Fruit fly (Drosophila melanogaster) whole organism, embryonic: ENCODE measurements around the gene CG1572.

Experiments
- Abd-B ChIP-seq: fragments of 200-800 bp; sonication (Bioruptor generic); optimal IDR thresholded peaks from 2 replicates; lab custom pipeline; 2018; ENCODE audit warnings: missing biosample characterization, mild to moderate bottlenecking, missing genetic modification characterization, moderate library complexity
- Antp ChIP-seq: fragments of 200-800 bp; sonication (Bioruptor generic); optimal IDR thresholded peaks from 3 replicates; lab custom pipeline; 2016; ENCODE audit warnings: missing biosample characterization, missing genetic modification characterization
- BtbVII ChIP-seq: fragments of 200-800 bp; sonication (Bioruptor generic); optimal IDR thresholded peaks from 3 replicates; lab custom pipeline; 2017; ENCODE audit warnings: missing biosample characterization, mild to moderate bottlenecking, missing genetic modification characterization
- CG10979 ChIP-seq: fragments of 200-800 bp; sonication (Bioruptor generic); optimal IDR thresholded peaks from 2 replicates; lab custom pipeline; 2018; ENCODE audit warnings: missing biosample characterization, mild to moderate bottlenecking, missing genetic modification characterization, moderate library complexity
- CG11398 ChIP-seq: fragments of 200-800 bp; sonication (Bioruptor generic); optimal IDR thresholded peaks from 2 replicates; lab custom pipeline; 2016; ENCODE audit warnings: missing biosample characterization, missing genetic modification characterization
- CG15514 ChIP-seq: fragments of 200-800 bp; sonication (Bioruptor generic); optimal IDR thresholded peaks from 3 replicates; lab custom pipeline; 2017; ENCODE audit warnings: missing biosample characterization, missing genetic modification characterization, mild to moderate bottlenecking, moderate library complexity, missing genetic modification reagents
- CG17186 ChIP-seq: fragments of 200-800 bp; sonication (Bioruptor generic); optimal IDR thresholded peaks from 3 replicates; lab custom pipeline; 2017; ENCODE audit warnings: missing biosample characterization, missing genetic modification reagents, missing genetic modification characterization
- CG2116 ChIP-seq: fragments of 200-800 bp; sonication (Bioruptor generic); optimal IDR thresholded peaks from 3 replicates; lab custom pipeline; 2018; ENCODE audit warnings: missing biosample characterization, mild to moderate bottlenecking, missing genetic modification characterization
- CG2712 ChIP-seq: fragments of 200-800 bp; optimal IDR thresholded peaks from 3 replicates; lab custom pipeline; 2019; ENCODE audit warnings: missing biosample characterization, mild to moderate bottlenecking, missing genetic modification characterization, moderate library complexity
- CG32772 ChIP-seq: fragments of 200-800 bp; sonication (Bioruptor generic); IDR thresholded peaks from 2 replicates; pipeline ENCODE4 v1.3.6; 2022; ENCODE audit warnings: missing biosample characterization, missing genetic modification characterization
- CG3281 ChIP-seq: fragments of 200-800 bp; sonication (Bioruptor generic); optimal IDR thresholded peaks from 3 replicates; lab custom pipeline; 2017; ENCODE audit warnings: missing biosample characterization, mild to moderate bottlenecking, missing genetic modification characterization
- CG3995 ChIP-seq: fragments of 200-800 bp; sonication (Bioruptor generic); optimal IDR thresholded peaks from 3 replicates; lab custom pipeline; 2016; ENCODE audit warnings: missing biosample characterization, missing genetic modification characterization
- CG6791 ChIP-seq: fragments of 200-800 bp; sonication (Bioruptor generic); IDR thresholded peaks from 3 replicates; pipeline ENCODE4 v1.3.6; 2022; ENCODE audit warnings: missing biosample characterization, missing genetic modification characterization; ENCODE audit not compliant: partially characterized antibody
- CG6854 ChIP-seq: fragments of 200-800 bp; sonication (Bioruptor generic); optimal IDR thresholded peaks from 3 replicates; lab custom pipeline; 2017; ENCODE audit warnings: missing biosample characterization, mild to moderate bottlenecking, missing genetic modification characterization
- CG7786 ChIP-seq: fragments of 200-800 bp; sonication (Bioruptor generic); optimal IDR thresholded peaks from 2 replicates; lab custom pipeline; 2016; ENCODE audit warnings: missing biosample characterization, missing genetic modification characterization
- CG8388 ChIP-seq: fragments of 200-800 bp; sonication (Bioruptor generic); optimal IDR thresholded peaks from 2 replicates; lab custom pipeline; 2019; ENCODE audit warnings: missing biosample characterization, mild to moderate bottlenecking, missing genetic modification characterization, moderate library complexity
- CG8478 ChIP-seq: fragments of >200 bp; optimal IDR thresholded peaks from 2 replicates; lab custom pipeline; 2018
- CG9437 ChIP-seq: fragments of 200-800 bp; sonication (Bioruptor generic); optimal IDR thresholded peaks from 2 replicates; lab custom pipeline; 2018; ENCODE audit warnings: missing biosample characterization, mild to moderate bottlenecking, missing genetic modification characterization
- CG9817 ChIP-seq: fragments of 200-800 bp; sonication (Bioruptor generic); optimal IDR thresholded peaks from 2 replicates; lab custom pipeline; 2018; ENCODE audit warnings: missing biosample characterization, mild to moderate bottlenecking, missing genetic modification characterization, moderate library complexity
- D19A ChIP-seq: fragments of 200-800 bp; optimal IDR thresholded peaks from 3 replicates; lab custom pipeline; 2019; ENCODE audit warnings: missing biosample characterization, mild to moderate bottlenecking, missing genetic modification characterization, moderate library complexity
- Dll ChIP-seq: fragments of 200-800 bp; sonication (Bioruptor generic); IDR thresholded peaks from 4 replicates; pipeline ENCODE4 v1.3.6; 2022; ENCODE audit warnings: missing biosample characterization, missing genetic modification characterization; ENCODE audit not compliant: partially characterized antibody
- Drgx ChIP-seq: fragments of 200-800 bp; sonication (Bioruptor generic); IDR thresholded peaks from 2 replicates; pipeline ENCODE4 v1.3.6; 2022; ENCODE audit warnings: missing biosample characterization, missing genetic modification characterization
- Eip74EF ChIP-seq, 2 experiments: fragments of 200-800 bp in 1 of 2; fragments of >200 bp in 1 of 2; sonication (Bioruptor generic) in 1 of 2; optimal IDR thresholded peaks; 2 replicates each; lab custom pipeline; 2017 to 2019; ENCODE audit warnings: missing biosample characterization in 2 of 2, missing genetic modification characterization in 2 of 2, mild to moderate bottlenecking in 1 of 2, moderate library complexity in 1 of 2
- Kr ChIP-seq: fragments of 200-800 bp; sonication (Bioruptor generic); optimal IDR thresholded peaks from 2 replicates; lab custom pipeline; 2017; ENCODE audit warnings: missing biosample characterization, mild to moderate bottlenecking, missing genetic modification characterization
- Nf-YA ChIP-seq: fragments of 200-800 bp; sonication (Bioruptor generic); IDR thresholded peaks from 2 replicates; pipeline ENCODE4 v1.3.6; 2022; ENCODE audit warnings: missing biosample characterization, missing genetic modification characterization
- NfI ChIP-seq: fragments of 200-800 bp; sonication (Bioruptor generic); optimal IDR thresholded peaks from 3 replicates; lab custom pipeline; 2018; ENCODE audit warnings: missing biosample characterization, mild to moderate bottlenecking, missing genetic modification characterization, moderate library complexity
- Opbp ChIP-seq: fragments of 200-800 bp; sonication (Bioruptor generic); IDR thresholded peaks from 3 replicates; pipeline ENCODE4 v1.3.6; 2022; ENCODE audit warnings: missing biosample characterization, missing genetic modification characterization; ENCODE audit not compliant: partially characterized antibody
- Rx ChIP-seq: fragments of 200-800 bp; sonication (Bioruptor generic); IDR thresholded peaks from 2 replicates; pipeline ENCODE4 v1.3.6; 2022; ENCODE audit warnings: missing biosample characterization, missing genetic modification characterization
- Side ChIP-seq: fragments of 200-800 bp; sonication (Bioruptor generic); optimal IDR thresholded peaks from 2 replicates; lab custom pipeline; 2016; ENCODE audit warnings: missing biosample characterization, missing genetic modification characterization
- Sox102F ChIP-seq: fragments of 200-800 bp; sonication (Bioruptor generic); optimal IDR thresholded peaks from 2 replicates; lab custom pipeline; 2018; ENCODE audit warnings: missing biosample characterization, mild to moderate bottlenecking, missing genetic modification characterization, moderate library complexity
- Tbp ChIP-seq: fragments of >200 bp; optimal IDR thresholded peaks from 2 replicates; lab custom pipeline; 2018; ENCODE audit warnings: missing biosample characterization, missing genetic modification characterization
- btn ChIP-seq: fragments of 200-800 bp; sonication (Bioruptor generic); optimal IDR thresholded peaks from 2 replicates; lab custom pipeline; 2016; ENCODE audit warnings: missing biosample characterization, missing genetic modification characterization
- caup ChIP-seq: fragments of 200-800 bp; sonication (Bioruptor generic); optimal IDR thresholded peaks from 3 replicates; lab custom pipeline; 2017; ENCODE audit warnings: missing biosample characterization, mild to moderate bottlenecking, missing genetic modification characterization, moderate library complexity; ENCODE audit not compliant: severe bottlenecking
- cg ChIP-seq: fragments of 200-800 bp; sonication (Bioruptor generic); optimal IDR thresholded peaks from 3 replicates; lab custom pipeline; 2019; ENCODE audit warnings: missing biosample characterization, mild to moderate bottlenecking, missing genetic modification characterization, moderate library complexity
- ci ChIP-seq: fragments of 200-800 bp; sonication (Bioruptor generic); IDR thresholded peaks from 3 replicates; pipeline ENCODE4 v1.3.6; 2022; ENCODE audit warnings: missing biosample characterization, missing genetic modification characterization
- dati ChIP-seq: fragments of 200-800 bp; sonication (Bioruptor generic); IDR thresholded peaks from 2 replicates; pipeline ENCODE4 v1.3.6; 2022; ENCODE audit warnings: missing biosample characterization, missing genetic modification characterization
- eyg ChIP-seq: fragments of 200-800 bp; sonication (Bioruptor generic); optimal IDR thresholded peaks from 3 replicates; lab custom pipeline; 2016; ENCODE audit warnings: missing biosample characterization, missing genetic modification characterization
- knrl ChIP-seq: fragments of 200-800 bp; sonication (Bioruptor generic); IDR thresholded peaks from 3 replicates; pipeline ENCODE4 v1.3.6; 2022; ENCODE audit warnings: missing biosample characterization, missing genetic modification characterization; ENCODE audit not compliant: partially characterized antibody
- mam ChIP-seq: fragments of 200-800 bp; sonication (Bioruptor generic); optimal IDR thresholded peaks from 3 replicates; lab custom pipeline; 2016; ENCODE audit warnings: missing biosample characterization, missing genetic modification characterization
- row ChIP-seq: fragments of 200-800 bp; sonication (Bioruptor generic); IDR thresholded peaks from 3 replicates; pipeline ENCODE4 v1.3.6; 2022; ENCODE audit warnings: missing biosample characterization, missing genetic modification characterization
- sd ChIP-seq: fragments of 200-800 bp; sonication (Bioruptor generic); optimal IDR thresholded peaks from 3 replicates; lab custom pipeline; 2018; ENCODE audit warnings: missing biosample characterization, mild to moderate bottlenecking, missing genetic modification characterization, moderate library complexity
- sisA ChIP-seq: fragments of 200-800 bp; sonication (Bioruptor generic); IDR thresholded peaks from 2 replicates; pipeline ENCODE4 v1.3.6; 2022; ENCODE audit warnings: missing biosample characterization, missing genetic modification characterization
- tll ChIP-seq, 2 experiments: fragments of 200-800 bp in 1 of 2; fragments of >200 bp in 1 of 2; sonication (Bioruptor generic) in 1 of 2; optimal IDR thresholded peaks; 2 replicates each; lab custom pipeline; 2017 to 2019; ENCODE audit warnings: missing biosample characterization in 2 of 2, missing genetic modification characterization in 2 of 2, mild to moderate bottlenecking in 1 of 2, moderate library complexity in 1 of 2
- trem ChIP-seq: fragments of 200-800 bp; optimal IDR thresholded peaks from 3 replicates; lab custom pipeline; 2019; ENCODE audit warnings: missing biosample characterization, mild to moderate bottlenecking, missing genetic modification characterization, moderate library complexity
- wdn ChIP-seq: fragments of 200-800 bp; sonication (Bioruptor generic); IDR thresholded peaks from 2 replicates; pipeline ENCODE4 v1.3.6; 2022; ENCODE audit warnings: missing biosample characterization, missing genetic modification characterization
- wek ChIP-seq: fragments of 200-800 bp; sonication (Bioruptor generic); optimal IDR thresholded peaks from 3 replicates; lab custom pipeline; 2018; ENCODE audit warnings: missing biosample characterization, mild to moderate bottlenecking, missing genetic modification characterization, moderate library complexity
- zfh1 ChIP-seq: fragments of 200-800 bp; sonication (Bioruptor generic); IDR thresholded peaks from 3 replicates; pipeline ENCODE4 v1.3.6; 2022; ENCODE audit warnings: missing biosample characterization, missing genetic modification characterization

Gene CG1572

DNA sequence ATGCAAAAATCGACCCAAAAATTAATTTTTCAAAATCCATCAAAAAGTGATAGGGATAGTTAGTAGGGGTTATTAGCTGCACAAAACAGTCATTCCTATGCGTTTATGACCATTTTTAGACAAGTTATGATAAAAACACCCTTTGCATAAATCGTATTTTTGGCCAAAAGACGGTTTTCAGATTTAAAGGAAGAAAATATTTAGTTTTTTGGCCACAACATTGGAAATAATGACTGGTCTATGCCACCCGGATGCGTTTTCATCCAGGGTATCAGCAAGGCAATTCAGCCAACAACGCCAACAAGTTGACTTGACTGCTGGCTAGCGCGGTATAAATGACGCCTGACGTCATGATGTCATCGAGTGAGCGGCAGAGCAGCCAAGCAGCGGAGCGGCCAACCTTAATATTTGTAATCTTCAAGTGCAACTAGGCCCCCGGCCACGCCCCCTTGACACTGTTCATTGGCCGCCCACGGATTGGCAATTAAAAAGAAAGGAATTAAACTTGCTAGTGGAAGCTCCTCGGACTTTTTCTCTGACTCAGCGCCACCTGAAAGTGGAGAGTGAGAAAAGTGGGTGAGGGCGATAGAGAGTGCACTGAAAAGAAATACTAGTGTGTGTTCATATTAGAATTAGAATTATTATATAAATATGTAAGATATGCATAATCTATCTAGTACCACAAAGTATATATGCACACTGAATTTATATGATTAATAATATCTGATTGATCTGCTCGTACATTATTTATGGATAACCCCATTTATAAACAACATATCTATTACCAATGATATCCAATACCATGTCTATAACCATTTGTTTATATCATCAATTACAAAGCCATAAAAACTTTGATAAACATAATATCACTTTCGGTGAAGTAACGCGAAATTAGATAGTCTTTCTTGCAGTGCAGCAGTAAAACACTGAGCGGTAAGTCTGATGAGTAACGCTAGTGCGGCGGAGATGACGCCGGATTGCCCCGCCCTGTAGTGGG lies 1.6 kb upstream of the CG1572 start (continued):
- peak; percentile 81 for TF ChIP-seq NfI (GFP tag; lab: Kevin White, UChicago)
- TF ChIP-seq dati (GFP tag; lab: Robert Waterston, UW), result no peak
- TF ChIP-seq btn, result no peak
- peak; percentile 54 for TF ChIP-seq CG2116 (GFP tag; lab: Kevin White, UChicago)
- TF ChIP-seq wek (GFP tag; lab: Kevin White, UChicago), result peak; percentile 23
- TF ChIP-seq CG9817, result peak; percentile 83
- TF ChIP-seq Abd-B (GFP tag; lab: Kevin White, UChicago), result peak; percentile 86
- no peak for TF ChIP-seq eyg (GFP tag; lab: Kevin White, UChicago)
- TF ChIP-seq Side, result peak; percentile 4
- no peak for TF ChIP-seq CG6791 (GFP tag; lab: Robert Waterston, UW)
- TF ChIP-seq zfh1, result peak; percentile 45; the same call in 2 of the 3 replicates
- TF ChIP-seq CG9437 (GFP tag; lab: Kevin White, UChicago), result peak; percentile 85
- TF ChIP-seq Opbp (GFP tag; lab: Robert Waterston, UW), result no peak
- peak; percentile 85 for TF ChIP-seq caup
- TF ChIP-seq Eip74EF (GFP tag; optimal IDR thresholded peaks at IDR 0.05; lab: Kevin White, UChicago), result peak in 1 of 2 experiments; percentile 91
- no peak for TF ChIP-seq CG17186 (GFP tag; lab: Kevin White, UChicago)
- peak; percentile 85 for TF ChIP-seq CG2712 (tag; lab: Kevin White, UChicago)
- no peak for TF ChIP-seq Rx (GFP tag; lab: Robert Waterston, UW)
- peak; percentile 31 for TF ChIP-seq CG7786 (GFP tag; lab: Kevin White, UChicago)
- TF ChIP-seq ci (GFP tag; lab: Robert Waterston, UW), result no peak
- peak; percentile 86 for TF ChIP-seq D19A (tag; lab: Kevin White, UChicago)
- peak; percentile 58 for TF ChIP-seq trem
- TF ChIP-seq wdn, result peak; percentile 38; the same call in 1 of the 2 replicates
- peak; percentile 90 for TF ChIP-seq Sox102F (GFP tag; lab: Kevin White, UChicago)
- peak; percentile 44 for TF ChIP-seq CG3995 (GFP tag; lab: Kevin White, UChicago)
- TF ChIP-seq Antp (GFP tag; lab: Kevin White, UChicago), result peak; percentile 33
- no peak for TF ChIP-seq Dll
- peak; percentile 58 for TF ChIP-seq mam
- TF ChIP-seq row, result peak; percentile 78
- TF ChIP-seq CG3281, result peak; percentile 91
- TF ChIP-seq Kr (GFP tag; lab: Kevin White, UChicago), result no peak
- TF ChIP-seq CG8388 (GFP tag; lab: Kevin White, UChicago), result peak; percentile 83
- peak; percentile 85 for TF ChIP-seq CG6854 (GFP tag; lab: Kevin White, UChicago)
- TF ChIP-seq CG15514, result peak; percentile 76
- peak; percentile 47 for TF ChIP-seq sisA (GFP tag; lab: Robert Waterston, UW)
- peak; percentile 56 for TF ChIP-seq CG32772 (GFP tag; lab: Robert Waterston, UW)
- peak; percentile 80 for TF ChIP-seq CG10979 (tag; lab: Kevin White, UChicago)
- peak; percentile 88 for TF ChIP-seq BtbVII (GFP tag; lab: Kevin White, UChicago)
- TF ChIP-seq tll (GFP tag; optimal IDR thresholded peaks at IDR 0.05; lab: Kevin White, UChicago), result no peak
- no peak for TF ChIP-seq cg (GFP tag; lab: Kevin White, UChicago)
- no peak for TF ChIP-seq CG8478
- peak; percentile 60 for TF ChIP-seq Drgx (GFP tag; lab: Robert Waterston, UW)
- TF ChIP-seq sd, result peak; percentile 61
- TF ChIP-seq CG11398, result no peak
- TF ChIP-seq Tbp (GFP tag; lab: Kevin White, UChicago), result no peak
- no peak for TF ChIP-seq Nf-YA
- TF ChIP-seq knrl (GFP tag; lab: Robert Waterston, UW), result no peak
